Fruit fly (Drosophila melanogaster): Measurements from ENCODE around the gene CG34109.

CG34109 gene

DNA sequence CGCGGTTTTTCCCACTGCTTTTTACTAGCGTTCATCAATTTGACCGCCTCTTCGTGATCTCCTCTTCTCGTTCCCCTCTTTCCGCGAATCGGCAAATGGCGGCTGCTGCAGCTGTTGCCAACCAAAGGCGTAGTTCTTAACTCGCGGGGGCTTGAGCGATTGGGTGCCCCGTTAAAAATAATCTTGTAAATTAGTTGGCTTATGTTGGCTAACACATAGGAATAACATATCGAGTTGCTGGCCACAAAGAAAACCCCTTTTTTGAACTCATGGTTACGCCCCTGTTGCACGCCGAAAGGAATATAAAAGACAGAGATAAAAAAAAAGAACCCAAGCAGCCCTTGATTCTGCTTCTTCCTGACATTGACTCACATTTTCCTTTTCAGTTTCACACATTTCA lies 36.7 kb upstream of the CG34109 start (continued):
- peak; percentile 66 for TF ChIP-seq CG4820 (GFP tag; optimal IDR thresholded peaks at IDR 0.05)
- peak; percentile 60 for TF ChIP-seq lab (GFP tag; optimal IDR thresholded peaks at IDR 0.05)
- TF ChIP-seq HLHmδ (GFP tag; optimal IDR thresholded peaks at IDR 0.05) = no peak
- TF ChIP-seq pita (GFP tag; optimal IDR thresholded peaks at IDR 0.05) = no peak
- TF ChIP-seq CG10321 (GFP tag; IDR thresholded peaks at IDR 0.05) = 0 out of 2 replicates have a peak, but pooled peaks have one; percentile 34
- peak; percentile 80 for TF ChIP-seq CG11093 (GFP tag; IDR thresholded peaks at IDR 0.05)
- TF ChIP-seq Side (GFP tag; optimal IDR thresholded peaks at IDR 0.05) = peak; percentile 78
- peak; percentile 51 for TF ChIP-seq crc (GFP tag; optimal IDR thresholded peaks at IDR 0.05)
- TF ChIP-seq C15 (GFP tag; IDR thresholded peaks at IDR 0.05) = peak; percentile 38; the same call in 1 of the 3 replicates
- no peak for TF ChIP-seq CG43689 (GFP tag; IDR thresholded peaks at IDR 0.05)
- peak; percentile 28 for TF ChIP-seq CG18599 (GFP tag; optimal IDR thresholded peaks at IDR 0.05)
- peak; percentile 77; the same call in 2 of the 3 replicates for TF ChIP-seq sr (GFP tag; IDR thresholded peaks at IDR 0.05)
- peak; percentile 10 for TF ChIP-seq trh (GFP tag; optimal IDR thresholded peaks at IDR 0.05)
- peak; percentile 49 for TF ChIP-seq CG12769 (tag; optimal IDR thresholded peaks at IDR 0.05)
- peak; percentile 71 for TF ChIP-seq Mrtf (GFP tag; IDR thresholded peaks at IDR 0.05)
- no peak for TF ChIP-seq CG11723 (GFP tag; optimal IDR thresholded peaks at IDR 0.05)
- peak; percentile 46; the same call in 1 of the 3 replicates for TF ChIP-seq CG6175 (GFP tag; IDR thresholded peaks at IDR 0.05)
- peak; percentile 29 for TF ChIP-seq disco-r (GFP tag; optimal IDR thresholded peaks at IDR 0.05)
- peak; percentile 55 for TF ChIP-seq CG3847 (GFP tag; IDR thresholded peaks at IDR 0.05)
- TF ChIP-seq Med (GFP tag) = peak; percentile 96
- no peak for TF ChIP-seq CG10543 (GFP tag; optimal IDR thresholded peaks at IDR 0.05)
- no peak for TF ChIP-seq Bgb (GFP tag; IDR thresholded peaks at IDR 0.05; ENCODE audit: partially characterized antibody)
- no peak for TF ChIP-seq yki (optimal IDR thresholded peaks at IDR 0.05)
- no peak for TF ChIP-seq inv (GFP tag; IDR thresholded peaks at IDR 0.05; ENCODE audit: partially characterized antibody)
- TF ChIP-seq Meics (GFP tag; optimal IDR thresholded peaks at IDR 0.05) = peak; percentile 38
- peak; percentile 32 for TF ChIP-seq CG7556 (GFP tag; optimal IDR thresholded peaks at IDR 0.05)
- no peak for TF ChIP-seq CG15479 (GFP tag; optimal IDR thresholded peaks at IDR 0.05)
- TF ChIP-seq Dll (GFP tag; IDR thresholded peaks at IDR 0.05; ENCODE audit: partially characterized antibody) = no peak
- no peak for TF ChIP-seq CG31365 (tag; optimal IDR thresholded peaks at IDR 0.05)
- peak; percentile 27 for TF ChIP-seq Dip3 (GFP tag; optimal IDR thresholded peaks at IDR 0.05)
- TF ChIP-seq Antp (GFP tag; optimal IDR thresholded peaks at IDR 0.05) = peak; percentile 84
- TF ChIP-seq pros (GFP tag; optimal IDR thresholded peaks at IDR 0.05) = no peak
- TF ChIP-seq CG7357 (GFP tag; IDR thresholded peaks at IDR 0.05) = peak; percentile 64; the same call in 1 of the 3 replicates
- peak; percentile 58; the same call in 2 of the 3 replicates for TF ChIP-seq CG2889 (GFP tag; IDR thresholded peaks at IDR 0.05)
- TF ChIP-seq Vsx1 (GFP tag; optimal IDR thresholded peaks at IDR 0.05) = no peak
- peak; percentile 69 for TF ChIP-seq slp2 (GFP tag; optimal IDR thresholded peaks at IDR 0.05)
- TF ChIP-seq gro (GFP tag; optimal IDR thresholded peaks at IDR 0.05) = no peak
- TF ChIP-seq Sry-β (GFP tag; optimal IDR thresholded peaks at IDR 0.05) = no peak
- peak; percentile 91 for TF ChIP-seq Ets65A (GFP tag)
- TF ChIP-seq CG15073 (GFP tag; optimal IDR thresholded peaks at IDR 0.05) = peak; percentile 51
- TF ChIP-seq ftz-f1 (GFP tag; optimal IDR thresholded peaks at IDR 0.05) = no peak
- peak; percentile 35 for TF ChIP-seq CG3407 (GFP tag; optimal IDR thresholded peaks at IDR 0.05)
- TF ChIP-seq CG10979 (tag; optimal IDR thresholded peaks at IDR 0.05) = peak; percentile 82
- peak; percentile 76 for TF ChIP-seq Ada2b (GFP tag; IDR thresholded peaks at IDR 0.05)
- TF ChIP-seq CG14014 (GFP tag; IDR thresholded peaks at IDR 0.05) = peak; percentile 66
- no peak for TF ChIP-seq Nf-YB (GFP tag; optimal IDR thresholded peaks at IDR 0.05)
- TF ChIP-seq Dref (GFP tag; IDR thresholded peaks at IDR 0.05) = no peak
- TF ChIP-seq tll (GFP tag; optimal IDR thresholded peaks at IDR 0.05) = no peak
- TF ChIP-seq Opbp (GFP tag; IDR thresholded peaks at IDR 0.05; ENCODE audit: partially characterized antibody) = no peak
- peak; percentile 70 for TF ChIP-seq row (GFP tag; IDR thresholded peaks at IDR 0.05)
- no peak for TF ChIP-seq sug (tag; optimal IDR thresholded peaks at IDR 0.05)
